Worm (Caenorhabditis elegans) whole organism, young adult: ENCODE data around the gene srj-5.

Experiments used
- attf-6 ChIP-seq: fragments of 200-800 bp; sonication (Bioruptor generic); IDR thresholded peaks from 2 replicates; pipeline ENCODE4 v1.3.6; 2022; ENCODE audit warnings: missing genetic modification reagents, missing genetic modification characterization, missing compliant biosample characterization
- gei-17 ChIP-seq: fragments of 200-800 bp; sonication (Bioruptor generic); optimal IDR thresholded peaks from 2 replicates; lab custom pipeline; 2018; ENCODE audit warnings: mild to moderate bottlenecking, missing genetic modification characterization, missing compliant biosample characterization
- mcd-1 ChIP-seq: fragments of 200-800 bp; sonication (Bioruptor generic); IDR thresholded peaks from 2 replicates; pipeline ENCODE4 v1.3.6; 2022; ENCODE audit warnings: missing genetic modification reagents, missing genetic modification characterization, missing compliant biosample characterization
- unc-62 ChIP-seq: fragments of 150-350 bp; optimal IDR thresholded peaks from 2 replicates; lab custom pipeline; 2014; ENCODE audit warnings: missing biosample characterization, missing genetic modification reagents, missing genetic modification characterization
- ztf-28 ChIP-seq: fragments of 200-800 bp; sonication (Bioruptor generic); IDR thresholded peaks from 2 replicates; pipeline ENCODE4 v1.3.6; 2022; ENCODE audit warnings: missing genetic modification reagents, missing genetic modification characterization, missing compliant biosample characterization

ce11 chrV:610217-610616 is 42.6 kb downstream of the srj-5 start, which contains the start of gene nhr-90:
- TF ChIP-seq ztf-28 (no peak), unc-62 (GFP tag; lab: Kevin White, UChicago) (no peak), mcd-1 (GFP tag; lab: Robert Waterston, UW) (no peak), attf-6 (GFP tag; lab: Robert Waterston, UW) (no peak), gei-17 (GFP tag; lab: Kevin White, UChicago) (no peak)
